Fruit fly (Drosophila melanogaster) whole organism, prepupa: ENCODE data around the gene PIP82.

Experiments
- Blimp-1 ChIP-seq: fragments of 200-800 bp; sonication (Bioruptor generic); optimal IDR thresholded peaks from 3 replicates; lab custom pipeline; 2017; ENCODE audit warnings: missing biosample characterization, missing genetic modification characterization, mild to moderate bottlenecking, moderate library complexity, missing genetic modification reagents
- CG15336 ChIP-seq: fragments of 200-800 bp; sonication (Bioruptor generic); IDR thresholded peaks from 2 replicates; pipeline ENCODE4 v1.3.6; 2022; ENCODE audit warnings: missing biosample characterization, missing genetic modification characterization
- CG6792 ChIP-seq: fragments of 200-800 bp; sonication (Bioruptor generic); optimal IDR thresholded peaks from 3 replicates; lab custom pipeline; 2016; ENCODE audit warnings: missing biosample characterization, missing genetic modification characterization
- CG8319 ChIP-seq: fragments of 200-800 bp; sonication (Bioruptor generic); optimal IDR thresholded peaks from 3 replicates; lab custom pipeline; 2016; ENCODE audit warnings: missing biosample characterization, missing genetic modification characterization
- Ets21C ChIP-seq: fragments of 200-800 bp; sonication (Bioruptor generic); optimal IDR thresholded peaks from 3 replicates; lab custom pipeline; 2016; ENCODE audit warnings: missing biosample characterization, missing genetic modification characterization
- Sox15 ChIP-seq: fragments of 200-800 bp; sonication (Bioruptor generic); optimal IDR thresholded peaks from 3 replicates; lab custom pipeline; 2016; ENCODE audit warnings: missing biosample characterization, missing genetic modification characterization
- achi ChIP-seq: fragments of 200-800 bp; sonication (Bioruptor generic); optimal IDR thresholded peaks from 3 replicates; lab custom pipeline; 2016; ENCODE audit warnings: missing biosample characterization, missing genetic modification characterization
- acj6 ChIP-seq: fragments of 200-800 bp; sonication (Bioruptor generic); optimal IDR thresholded peaks from 3 replicates; lab custom pipeline; 2016; ENCODE audit warnings: missing biosample characterization, missing genetic modification characterization
- fd85E ChIP-seq: fragments of 200-800 bp; sonication (Bioruptor generic); optimal IDR thresholded peaks from 3 replicates; lab custom pipeline; 2016; ENCODE audit warnings: missing biosample characterization, missing genetic modification characterization

- TF ChIP-seq acj6 (GFP tag; lab: Kevin White, UChicago), result no peak
- no peak for TF ChIP-seq Blimp-1
- TF ChIP-seq CG6792, result no peak
- TF ChIP-seq Sox15, result no peak
- no peak for TF ChIP-seq CG15336 (GFP tag; lab: Robert Waterston, UW)
- TF ChIP-seq fd85E (GFP tag; lab: Kevin White, UChicago), result no peak
- no peak for TF ChIP-seq Ets21C (GFP tag; lab: Kevin White, UChicago)
- TF ChIP-seq achi (GFP tag; lab: Kevin White, UChicago), result no peak
- TF ChIP-seq CG8319 (GFP tag; lab: Kevin White, UChicago), result no peak
Measured at dm6 chrX:8570848-8571247, 41.4 kb upstream of the PIP82 start, which contains the start of gene CG12111.
